Worm (Caenorhabditis elegans) whole organism, young adult: ENCODE measurements around the gene Y71H2AM.14.

Source experiments
- B0261.1 ChIP-seq: sonication (generic microtip); optimal IDR thresholded peaks from 2 replicates; lab custom pipeline; 2016; ENCODE audit warnings: mild to moderate bottlenecking, missing genetic modification characterization, moderate library complexity, missing compliant biosample characterization
- C17E4.6 ChIP-seq: fragments of 200-800 bp; sonication (Bioruptor generic); IDR thresholded peaks from 2 replicates; pipeline ENCODE4 v1.3.6; 2022; ENCODE audit warnings: missing genetic modification reagents, missing genetic modification characterization, missing compliant biosample characterization
- D2030.7 ChIP-seq: fragments of 200-800 bp; sonication (Bioruptor generic); IDR thresholded peaks from 2 replicates; pipeline ENCODE4 v1.3.6; 2022; ENCODE audit warnings: missing genetic modification reagents, missing genetic modification characterization, missing compliant biosample characterization
- F37B4.10 ChIP-seq: fragments of 200-800 bp; sonication (Bioruptor generic); IDR thresholded peaks from 2 replicates; pipeline ENCODE4 v1.3.6; 2022; ENCODE audit warnings: missing genetic modification characterization, missing compliant biosample characterization
- F39B2.1 ChIP-seq: fragments of 200-800 bp; sonication (Bioruptor generic); IDR thresholded peaks from 2 replicates; pipeline ENCODE4 v1.3.6; 2022; ENCODE audit warnings: missing genetic modification reagents, missing genetic modification characterization, missing compliant biosample characterization
- F49E8.2 ChIP-seq: sonication (generic microtip); optimal IDR thresholded peaks from 3 replicates; lab custom pipeline; 2017; ENCODE audit warnings: missing genetic modification characterization, mild to moderate bottlenecking, missing compliant biosample characterization, antibody characterized with exemption, moderate library complexity; ENCODE audit not compliant: insufficient read depth
- ZK185.1 ChIP-seq: sonication (generic microtip); optimal IDR thresholded peaks from 2 replicates; lab custom pipeline; 2016; ENCODE audit warnings: mild to moderate bottlenecking, missing genetic modification characterization, missing compliant biosample characterization; ENCODE audit not compliant: poor library complexity, severe bottlenecking
- aptf-2 ChIP-seq: fragments of 200-800 bp; sonication (Bioruptor generic); conservative IDR thresholded peaks from 2 replicates; pipeline ENCODE4 v1.3.6; 2022; ENCODE audit warnings: missing genetic modification reagents, missing genetic modification characterization, missing compliant biosample characterization
- atf-7 ChIP-seq: sonication (generic microtip); optimal IDR thresholded peaks from 2 replicates; lab custom pipeline; 2017; ENCODE audit warnings: mild to moderate bottlenecking, missing genetic modification characterization, missing compliant biosample characterization
- attf-5 ChIP-seq: fragments of 200-800 bp; sonication (Bioruptor generic); optimal IDR thresholded peaks from 2 replicates; lab custom pipeline; 2018; ENCODE audit warnings: mild to moderate bottlenecking, missing genetic modification characterization, missing compliant biosample characterization
- attf-6 ChIP-seq: fragments of 200-800 bp; sonication (Bioruptor generic); IDR thresholded peaks from 2 replicates; pipeline ENCODE4 v1.3.6; 2022; ENCODE audit warnings: missing genetic modification reagents, missing genetic modification characterization, missing compliant biosample characterization
- bed-1 ChIP-seq: fragments of 200-800 bp; sonication (Bioruptor generic); IDR thresholded peaks from 2 replicates; pipeline ENCODE4 v1.3.6; 2022; ENCODE audit warnings: missing genetic modification reagents, missing genetic modification characterization, missing compliant biosample characterization
- ceh-40 ChIP-seq: fragments of 200-800 bp; sonication (Bioruptor generic); IDR thresholded peaks from 2 replicates; pipeline ENCODE4 v1.3.6; 2022; ENCODE audit warnings: missing genetic modification characterization, missing compliant biosample characterization
- ceh-58 ChIP-seq: fragments of 200-800 bp; sonication (Bioruptor generic); IDR thresholded peaks from 2 replicates; pipeline ENCODE4 v1.3.6; 2022; ENCODE audit warnings: missing genetic modification characterization, missing compliant biosample characterization
- ceh-79 ChIP-seq: sonication (generic microtip); optimal IDR thresholded peaks from 2 replicates; lab custom pipeline; 2017; ENCODE audit warnings: mild to moderate bottlenecking, missing genetic modification characterization, missing compliant biosample characterization
- ceh-91 ChIP-seq: fragments of 200-800 bp; sonication (Bioruptor generic); IDR thresholded peaks from 2 replicates; pipeline ENCODE4 v1.3.6; 2022; ENCODE audit warnings: missing genetic modification reagents, missing genetic modification characterization, missing compliant biosample characterization
- die-1 ChIP-seq: sonication (generic microtip); optimal IDR thresholded peaks from 2 replicates; lab custom pipeline; 2016; ENCODE audit warnings: missing genotype, mild to moderate bottlenecking, missing genetic modification characterization, missing compliant biosample characterization
- efl-1 ChIP-seq: fragments of 150-350 bp; optimal IDR thresholded peaks from 2 replicates; lab custom pipeline; 2014; ENCODE audit warnings: missing biosample characterization, missing genetic modification reagents, missing genetic modification characterization
- egl-18 ChIP-seq: fragments of 200-800 bp; sonication (Bioruptor generic); IDR thresholded peaks from 2 replicates; pipeline ENCODE4 v1.3.6; 2022; ENCODE audit warnings: missing genetic modification reagents, missing genetic modification characterization, missing compliant biosample characterization
- ekl-4 ChIP-seq: fragments of 200-800 bp; sonication (Bioruptor generic); IDR thresholded peaks from 2 replicates; pipeline ENCODE4 v1.3.6; 2022; ENCODE audit warnings: missing genetic modification reagents, missing genetic modification characterization, missing compliant biosample characterization
- fkh-3 ChIP-seq: sonication (generic microtip); optimal IDR thresholded peaks from 2 replicates; lab custom pipeline; 2016; ENCODE audit warnings: mild to moderate bottlenecking, missing genetic modification characterization, missing compliant biosample characterization
- gei-17 ChIP-seq: fragments of 200-800 bp; sonication (Bioruptor generic); optimal IDR thresholded peaks from 2 replicates; lab custom pipeline; 2018; ENCODE audit warnings: mild to moderate bottlenecking, missing genetic modification characterization, missing compliant biosample characterization
- hlh-26 ChIP-seq: fragments of 200-800 bp; sonication (Bioruptor generic); conservative IDR thresholded peaks from 2 replicates; pipeline ENCODE4 v1.3.6; 2022; ENCODE audit warnings: missing genetic modification reagents, missing genetic modification characterization, missing compliant biosample characterization
- hmg-1.2 ChIP-seq: fragments of 200-800 bp; sonication (Bioruptor generic); IDR thresholded peaks from 2 replicates; pipeline ENCODE4 v1.3.6; 2022; ENCODE audit warnings: missing genetic modification reagents, missing genetic modification characterization, missing compliant biosample characterization
- hrde-1 ChIP-seq: sonication (generic microtip); optimal IDR thresholded peaks from 2 replicates; lab custom pipeline; 2016; ENCODE audit warnings: missing genetic modification characterization, mild to moderate bottlenecking, missing compliant biosample characterization, moderate library complexity, missing genotype, missing genetic modification reagents, borderline replicate concordance
- let-526 ChIP-seq: fragments of 200-800 bp; sonication (Bioruptor generic); IDR thresholded peaks from 2 replicates; pipeline ENCODE4 v1.3.6; 2022; ENCODE audit warnings: missing genetic modification reagents, missing genetic modification characterization, missing compliant biosample characterization
- let-607 ChIP-seq, 2 experiments: fragments of 200-800 bp in 1 of 2; sonication (Bioruptor generic) in 1 of 2; sonication (generic microtip) in 1 of 2; optimal IDR thresholded peaks; 2 replicates each; lab custom pipeline; 2016 to 2018; ENCODE audit warnings: mild to moderate bottlenecking in 2 of 2, missing compliant biosample characterization in 2 of 2, missing genetic modification characterization in 2 of 2, moderate library complexity in 2 of 2, missing genotype in 1 of 2
- lin-40 ChIP-seq: sonication (generic microtip); optimal IDR thresholded peaks from 2 replicates; lab custom pipeline; 2016; ENCODE audit warnings: missing genetic modification characterization, mild to moderate bottlenecking, missing compliant biosample characterization, missing genotype, missing genetic modification reagents
- lin-54 ChIP-seq: fragments of 200-800 bp; sonication (Bioruptor generic); optimal IDR thresholded peaks from 2 replicates; lab custom pipeline; 2018; ENCODE audit warnings: mild to moderate bottlenecking, missing genetic modification characterization, missing compliant biosample characterization
- lsy-27 ChIP-seq: sonication (generic microtip); optimal IDR thresholded peaks from 2 replicates; lab custom pipeline; 2017; ENCODE audit warnings: missing genetic modification characterization, mild to moderate bottlenecking, missing compliant biosample characterization, antibody characterized with exemption, missing genotype, borderline replicate concordance; ENCODE audit not compliant: insufficient read depth
- madf-3 ChIP-seq: fragments of 200-800 bp; sonication (Bioruptor generic); IDR thresholded peaks from 2 replicates; pipeline ENCODE4 v1.3.6; 2022; ENCODE audit warnings: missing genetic modification reagents, missing genetic modification characterization, missing compliant biosample characterization
- mel-28 ChIP-seq: sonication (generic microtip); optimal IDR thresholded peaks from 2 replicates; lab custom pipeline; 2016; ENCODE audit warnings: borderline replicate concordance, mild to moderate bottlenecking, missing genetic modification characterization, missing compliant biosample characterization
- nfyb-1 ChIP-seq: fragments of 200-800 bp; sonication (Bioruptor generic); IDR thresholded peaks from 2 replicates; pipeline ENCODE4 v1.3.6; 2022; ENCODE audit warnings: missing genetic modification reagents, missing genetic modification characterization, missing compliant biosample characterization
- nhr-179 ChIP-seq: sonication (generic microtip); optimal IDR thresholded peaks from 2 replicates; lab custom pipeline; 2016; ENCODE audit warnings: mild to moderate bottlenecking, missing genetic modification characterization, missing compliant biosample characterization
- pha-4 ChIP-seq: fragments of 150-350 bp; sonication (generic microtip); optimal IDR thresholded peaks from 2 replicates; lab custom pipeline; 2014; ENCODE audit warnings: missing biosample characterization, missing genetic modification reagents, missing genetic modification characterization
- rcor-1 ChIP-seq: fragments of 200-800 bp; sonication (Bioruptor generic); IDR thresholded peaks from 2 replicates; pipeline ENCODE4 v1.3.6; 2022; ENCODE audit warnings: missing genetic modification reagents, missing genetic modification characterization, missing compliant biosample characterization
- rpc-1 ChIP-seq, 2 experiments: fragments of 150-350 bp in 1 of 2; sonication (generic microtip) in 1 of 2; optimal IDR thresholded peaks; 2 replicates each; lab custom pipeline; 2014 to 2018; ENCODE audit warnings: missing biosample characterization in 1 of 2, missing genetic modification characterization in 1 of 2, missing genetic modification reagents in 1 of 2, missing genotype in 1 of 2
- sea-2 ChIP-seq: fragments of 200-800 bp; sonication (Bioruptor generic); IDR thresholded peaks from 2 replicates; pipeline ENCODE4 v1.3.6; 2022; ENCODE audit warnings: missing genetic modification characterization, missing compliant biosample characterization
- snpc-4 ChIP-seq, 5 experiments: fragments of 150-350 bp in 1 of 5; sonication (generic microtip) in 4 of 5; optimal IDR thresholded peaks; 2 replicates each; lab custom pipeline; 2014 to 2018; ENCODE audit warnings: missing genetic modification characterization in 5 of 5, missing biosample characterization in 3 of 5, antibody characterized with exemption in 2 of 5, mild to moderate bottlenecking in 2 of 5, missing compliant biosample characterization in 2 of 5, missing genotype in 2 of 5, moderate library complexity in 2 of 5, missing genetic modification reagents in 1 of 5
- sptf-2 ChIP-seq: fragments of 200-800 bp; sonication (Bioruptor generic); optimal IDR thresholded peaks from 2 replicates; lab custom pipeline; 2018; ENCODE audit warnings: mild to moderate bottlenecking, missing genetic modification characterization, missing compliant biosample characterization
- tbp1 ChIP-seq: fragments of 200-800 bp; sonication (Bioruptor generic); optimal IDR thresholded peaks from 2 replicates; lab custom pipeline; 2018; ENCODE audit warnings: mild to moderate bottlenecking, missing genetic modification characterization, missing compliant biosample characterization
- tlf-1 ChIP-seq: fragments of 200-800 bp; sonication (Bioruptor generic); optimal IDR thresholded peaks from 2 replicates; lab custom pipeline; 2018; ENCODE audit warnings: mild to moderate bottlenecking, missing genetic modification characterization, missing compliant biosample characterization
- xnd-1 ChIP-seq: sonication (generic microtip); optimal IDR thresholded peaks from 2 replicates; lab custom pipeline; 2016; ENCODE audit warnings: missing genotype, missing genetic modification reagents, missing genetic modification characterization, missing compliant biosample characterization
- ztf-18 ChIP-seq: sonication (generic microtip); optimal IDR thresholded peaks from 2 replicates; lab custom pipeline; 2016; ENCODE audit warnings: missing genotype, mild to moderate bottlenecking, missing genetic modification characterization, missing compliant biosample characterization
- ztf-22 ChIP-seq: fragments of 200-800 bp; sonication (Bioruptor generic); optimal IDR thresholded peaks from 2 replicates; lab custom pipeline; 2018; ENCODE audit warnings: mild to moderate bottlenecking, missing genetic modification characterization, moderate library complexity, missing compliant biosample characterization
- ztf-25 ChIP-seq: fragments of 200-800 bp; sonication (Bioruptor generic); IDR thresholded peaks from 2 replicates; pipeline ENCODE4 v1.3.6; 2022; ENCODE audit warnings: missing genetic modification reagents, missing genetic modification characterization, missing compliant biosample characterization
- ztf-26 ChIP-seq: sonication (generic microtip); optimal IDR thresholded peaks from 2 replicates; lab custom pipeline; 2017; ENCODE audit warnings: missing genetic modification characterization, missing compliant biosample characterization

Gene Y71H2AM.14

ce11 chrIII:2768635-2769034 is 22.2 kb upstream of the Y71H2AM.14 start, which contains the start of gene swsn-3 (continued):
- TF ChIP-seq F49E8.2 (tag; lab: Kevin White, UChicago): peak; percentile 73
- TF ChIP-seq F39B2.1 (GFP tag; lab: Robert Waterston, UW): no peak
- TF ChIP-seq attf-6 (GFP tag; lab: Robert Waterston, UW): no peak
- no peak for TF ChIP-seq ceh-79 (tag; lab: Kevin White, UChicago)
- TF ChIP-seq egl-18 (GFP tag; lab: Robert Waterston, UW): no peak
- peak; percentile 63 for TF ChIP-seq tlf-1 (GFP tag; lab: Kevin White, UChicago)
- peak; percentile 15 for TF ChIP-seq gei-17 (GFP tag; lab: Kevin White, UChicago)
- peak; percentile 7 for TF ChIP-seq atf-7 (tag; lab: Kevin White, UChicago)
- TF ChIP-seq nhr-179 (tag; lab: Kevin White, UChicago): no peak
- peak; percentile 53 for TF ChIP-seq ztf-26
- TF ChIP-seq let-607 (tag; optimal IDR thresholded peaks at IDR 0.05; lab: Kevin White, UChicago): peak in 1 of 2 experiments; percentile 44
- TF ChIP-seq madf-3 (GFP tag; lab: Robert Waterston, UW): 0 out of 2 replicates have a peak, but pooled peaks have one; percentile 37
- no peak for TF ChIP-seq bed-1 (GFP tag; lab: Robert Waterston, UW)
- TF ChIP-seq aptf-2 (GFP tag; lab: Robert Waterston, UW): no peak
- TF ChIP-seq pha-4 (tag; lab: Kevin White, UChicago): peak; percentile 24
- TF ChIP-seq ztf-18 (tag; lab: Kevin White, UChicago): peak; percentile 57
- TF ChIP-seq lsy-27 (tag; lab: Kevin White, UChicago): peak; percentile 72
- TF ChIP-seq xnd-1: peak; percentile 49
- peak; percentile 99 for TF ChIP-seq attf-5 (GFP tag; lab: Kevin White, UChicago)
- TF ChIP-seq nfyb-1 (GFP tag; lab: Robert Waterston, UW): peak; percentile 77
- TF ChIP-seq hlh-26 (GFP tag; lab: Robert Waterston, UW): no peak
- peak; percentile 86 for TF ChIP-seq rcor-1 (GFP tag; lab: Robert Waterston, UW)
- TF ChIP-seq sptf-2: no peak
- TF ChIP-seq sea-2 (GFP tag; lab: Robert Waterston, UW): no peak
- peak; percentile 47 for TF ChIP-seq rpc-1 (optimal IDR thresholded peaks at IDR 0.05; lab: Kevin White, UChicago)
- TF ChIP-seq rpc-1 (tag; optimal IDR thresholded peaks at IDR 0.05; lab: Kevin White, UChicago): peak; percentile 1
- peak; percentile 86 for TF ChIP-seq lin-54 (GFP tag; lab: Kevin White, UChicago)
- TF ChIP-seq ceh-58 (GFP tag; lab: Robert Waterston, UW): no peak
- TF ChIP-seq fkh-3 (tag; lab: Kevin White, UChicago): no peak
- peak; percentile 59 for TF ChIP-seq hmg-1.2
- no peak for TF ChIP-seq ztf-22 (GFP tag; lab: Kevin White, UChicago)
- TF ChIP-seq ceh-91: peak; percentile 57
- no peak for TF ChIP-seq hrde-1 (tag; lab: Kevin White, UChicago)
- TF ChIP-seq let-526 (GFP tag; lab: Robert Waterston, UW): 0 out of 2 replicates have a peak, but pooled peaks have one; percentile 15
- TF ChIP-seq lin-40 (tag; lab: Kevin White, UChicago): peak; percentile 80
- 0 out of 2 replicates have a peak, but pooled peaks have one; percentile 58 for TF ChIP-seq F37B4.10 (GFP tag; lab: Robert Waterston, UW)
- no peak; the same call in 1 of the 2 replicates for TF ChIP-seq ekl-4 (GFP tag; lab: Robert Waterston, UW)
- peak; percentile 68 for TF ChIP-seq C17E4.6 (GFP tag; lab: Robert Waterston, UW)
- peak; percentile 50 for TF ChIP-seq efl-1 (GFP tag; lab: Kevin White, UChicago)
- no peak for TF ChIP-seq ceh-40
- TF ChIP-seq tbp1: peak; percentile 60
- peak; percentile 73 for TF ChIP-seq snpc-4 (GFP tag; optimal IDR thresholded peaks at IDR 0.05; lab: Kevin White, UChicago)
- peak; percentile 11 to 70 (median 62) for TF ChIP-seq snpc-4 (tag; optimal IDR thresholded peaks at IDR 0.05; lab: Kevin White, UChicago)
- TF ChIP-seq ZK185.1 (tag; lab: Kevin White, UChicago): no peak
- no peak for TF ChIP-seq mel-28 (tag; lab: Kevin White, UChicago)
- TF ChIP-seq ztf-25 (GFP tag; lab: Robert Waterston, UW): 0 out of 2 replicates have a peak, but pooled peaks have one; percentile 39
- TF ChIP-seq B0261.1: no peak
- TF ChIP-seq D2030.7: peak; percentile 79
- TF ChIP-seq die-1 (tag; lab: Kevin White, UChicago): no peak
